Worm (Caenorhabditis elegans): ENCODE data around the gene R08C7.5.

Gene R08C7.5

ce11 chrIV:4397586-4397985, 32.4 kb upstream of the R08C7.5 start:
- TF ChIP-seq K11D2.4 (GFP tag; IDR thresholded peaks at IDR 0.05) (no peak), sea-2 (GFP tag; IDR thresholded peaks at IDR 0.05) (no peak), ceh-27 (GFP tag; optimal IDR thresholded peaks at IDR 0.05) (no peak), Y53F4B.3 (GFP tag; IDR thresholded peaks at IDR 0.05) (no peak), mes-4 (tag; optimal IDR thresholded peaks at IDR 0.05) (no peak), snpc-3.4 (tag; optimal IDR thresholded peaks at IDR 0.05) (no peak), pbrm-1 (GFP tag; IDR thresholded peaks at IDR 0.05) (no peak), ceh-40 (GFP tag; IDR thresholded peaks at IDR 0.05) (no peak)

DNA sequence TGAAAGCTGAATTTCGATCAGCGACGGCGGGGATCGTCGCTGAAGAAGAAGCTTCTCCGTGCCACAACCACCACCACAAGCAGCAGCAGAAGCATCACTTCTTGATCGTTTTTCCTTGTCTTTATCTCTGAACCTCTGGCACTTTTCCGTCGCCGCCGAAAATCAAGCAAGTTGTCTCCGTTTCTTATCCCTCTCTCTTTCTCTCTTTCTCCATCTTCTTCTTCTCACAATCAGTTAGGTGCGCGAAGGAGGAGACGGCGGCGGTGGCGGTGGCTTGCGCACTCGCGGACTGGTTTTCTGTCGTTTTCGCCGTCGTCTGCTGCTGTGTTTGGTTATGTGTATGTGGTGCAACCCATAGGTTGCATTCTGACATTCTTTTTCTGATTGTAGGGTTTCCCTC, 31.6 kb upstream of the R08C7.5 start:
- 0 out of 2 replicates have a peak, but pooled peaks have one; percentile 45 for TF ChIP-seq ekl-4 (GFP tag; IDR thresholded peaks at IDR 0.05)
- TF ChIP-seq akir-1 (GFP tag; optimal IDR thresholded peaks at IDR 0.05), result no peak
- TF ChIP-seq ceh-40 (GFP tag; IDR thresholded peaks at IDR 0.05), result no peak
- TF ChIP-seq lin-35 (GFP tag; optimal IDR thresholded peaks at IDR 0.05), result peak in 1 of 3 experiments; percentile 8
- TF ChIP-seq attf-6 (GFP tag; IDR thresholded peaks at IDR 0.05), result no peak
- peak; percentile 85 for TF ChIP-seq zfh-2 (GFP tag; conservative IDR thresholded peaks at IDR 0.05)
- peak; percentile 36; the same call in 1 of the 2 replicates for TF ChIP-seq egrh-3 (GFP tag; IDR thresholded peaks at IDR 0.05)

DNA sequence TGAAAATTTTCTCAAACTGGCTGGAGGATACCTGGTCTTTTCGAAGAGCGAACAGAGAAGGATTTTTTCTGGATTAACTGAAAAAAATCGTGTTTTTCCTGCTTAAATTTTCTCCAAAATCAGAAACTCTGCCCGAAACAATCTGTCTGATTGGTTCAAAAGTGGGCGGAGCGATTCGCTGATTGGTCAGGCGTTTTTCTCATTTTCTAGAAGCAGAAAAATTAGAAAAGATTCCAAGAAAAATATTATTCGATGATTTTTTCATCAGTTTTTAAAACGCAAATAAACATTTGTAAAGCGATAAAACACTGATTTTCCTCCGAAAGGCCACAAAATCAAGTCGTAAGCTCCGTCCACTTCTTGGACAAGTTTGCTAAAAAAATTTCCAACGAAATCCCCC, 31.1 kb upstream of the R08C7.5 start:
- TF ChIP-seq F57C9.4 (tag; optimal IDR thresholded peaks at IDR 0.05) (no peak), Y53G8AR.9 (GFP tag; conservative IDR thresholded peaks at IDR 0.05) (no peak), Y79H2A.3 (GFP tag; conservative IDR thresholded peaks at IDR 0.05) (no peak), tbx-9 (tag; optimal IDR thresholded peaks at IDR 0.05; ENCODE audit: borderline replicate concordance) (no peak), dpl-1 (GFP tag; optimal IDR thresholded peaks at IDR 0.05) (no peak), lag-1 (GFP tag; IDR thresholded peaks at IDR 0.05) (no peak), fkh-3 (tag; optimal IDR thresholded peaks at IDR 0.05) (no peak), ceh-91 (GFP tag; IDR thresholded peaks at IDR 0.05) (no peak), dpff-1 (tag; optimal IDR thresholded peaks at IDR 0.05) (no peak), athp-1 (tag; optimal IDR thresholded peaks at IDR 0.05) (no peak), rec-8 (tag; optimal IDR thresholded peaks at IDR 0.05) (no peak), him-1 (tag; optimal IDR thresholded peaks at IDR 0.05) (no peak), pbrm-1 (GFP tag; IDR thresholded peaks at IDR 0.05) (no peak)

DNA sequence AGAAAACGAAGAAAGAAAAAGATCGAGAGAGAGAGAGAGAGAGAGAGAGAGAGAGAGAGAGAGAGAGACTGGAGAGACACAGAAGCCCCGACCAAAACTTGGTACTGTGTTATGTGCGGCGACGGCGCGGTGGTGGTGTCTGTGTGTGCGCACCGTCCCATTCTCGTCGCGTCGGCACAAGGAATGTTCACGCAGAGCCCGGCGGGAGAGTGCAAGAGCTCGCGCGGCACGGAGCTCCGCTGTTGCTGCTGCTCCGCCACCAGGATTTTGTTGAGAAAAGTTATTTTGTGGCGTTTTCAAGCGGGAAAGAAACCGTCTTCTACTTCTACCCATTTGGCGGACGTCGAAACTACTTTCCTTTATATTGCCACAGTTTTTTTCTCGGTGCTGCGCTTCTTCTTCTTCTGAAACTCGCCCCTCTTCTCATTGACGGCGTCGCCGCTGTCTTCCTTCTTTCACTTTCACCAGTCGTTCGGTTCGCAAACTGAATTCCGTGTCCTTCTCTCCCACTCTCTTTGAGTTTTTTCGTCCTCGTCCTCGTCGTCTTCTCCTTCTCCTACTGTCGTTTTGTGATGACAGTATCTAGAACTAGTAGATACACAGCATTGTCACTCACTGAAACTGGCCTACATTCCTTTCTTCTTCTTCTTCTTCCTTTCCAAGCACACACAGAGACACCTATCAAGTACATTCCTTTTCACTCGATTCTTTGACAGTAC, 30.5 kb upstream of the R08C7.5 start:
- TF ChIP-seq dox-1 (GFP tag; IDR thresholded peaks at IDR 0.05) (0 out of 2 replicates have a peak, but pooled peaks have one; percentile 30), lin-40 (tag; optimal IDR thresholded peaks at IDR 0.05) (peak; percentile 3), F37B4.10 (GFP tag; IDR thresholded peaks at IDR 0.05) (0 out of 2 replicates have a peak, but pooled peaks have one; percentile 10), mcd-1 (GFP tag; IDR thresholded peaks at IDR 0.05) (0 out of 2 replicates have a peak, but pooled peaks have one; percentile 24), zfh-2 (GFP tag; conservative IDR thresholded peaks at IDR 0.05) (peak; percentile 94), B0336.3 (GFP tag; IDR thresholded peaks at IDR 0.05) (no peak), egrh-3 (GFP tag; IDR thresholded peaks at IDR 0.05) (peak; percentile 85), F57A8.1 (GFP tag; optimal IDR thresholded peaks at IDR 0.05) (no peak), lin-26 (GFP tag; IDR thresholded peaks at IDR 0.05) (peak; percentile 47; the same call in 1 of the 2 replicates)

All from whole organism, young adult.